Fruit fly (Drosophila melanogaster) whole organism, pupa: Measurements from ENCODE around the gene Bub1.

Experiments
- CG14655 ChIP-seq: fragments of 200-800 bp; sonication (Bioruptor generic); optimal IDR thresholded peaks from 3 replicates; lab custom pipeline; 2017; ENCODE audit warnings: mild to moderate bottlenecking, missing biosample characterization, missing genetic modification reagents, missing genetic modification characterization
- CG15710 ChIP-seq: fragments of 200-800 bp; sonication (Bioruptor generic); optimal IDR thresholded peaks from 2 replicates; lab custom pipeline; 2018; ENCODE audit warnings: missing biosample characterization, mild to moderate bottlenecking, missing genetic modification characterization, moderate library complexity
- CG17806 ChIP-seq: fragments of 200-800 bp; sonication (Bioruptor generic); optimal IDR thresholded peaks from 2 replicates; lab custom pipeline; 2018; ENCODE audit warnings: missing biosample characterization, mild to moderate bottlenecking, missing genetic modification characterization, moderate library complexity
- CG32121 ChIP-seq: fragments of 200-800 bp; sonication (Bioruptor generic); IDR thresholded peaks from 2 replicates; pipeline ENCODE4 v1.3.6; 2022; ENCODE audit warnings: missing biosample characterization, missing genetic modification characterization
- CG34367 ChIP-seq: fragments of 200-800 bp; sonication (Bioruptor generic); optimal IDR thresholded peaks from 2 replicates; lab custom pipeline; 2018; ENCODE audit warnings: missing biosample characterization, mild to moderate bottlenecking, missing genetic modification characterization
- CG4496 ChIP-seq: fragments of 200-800 bp; sonication (Bioruptor generic); IDR thresholded peaks from 3 replicates; pipeline ENCODE4 v1.3.6; 2022; ENCODE audit warnings: missing biosample characterization, missing genetic modification characterization
- D1 ChIP-seq: fragments of 200-800 bp; sonication (Bioruptor generic); optimal IDR thresholded peaks from 2 replicates; lab custom pipeline; 2018; ENCODE audit warnings: missing biosample characterization, mild to moderate bottlenecking, missing genetic modification characterization, moderate library complexity
- Pif1A ChIP-seq: fragments of 200-800 bp; sonication (Bioruptor generic); optimal IDR thresholded peaks from 3 replicates; lab custom pipeline; 2016; ENCODE audit warnings: missing biosample characterization, missing genetic modification characterization
- Pif1B ChIP-seq: fragments of 200-800 bp; sonication (Bioruptor generic); optimal IDR thresholded peaks from 3 replicates; lab custom pipeline; 2016; ENCODE audit warnings: missing biosample characterization, missing genetic modification characterization
- Snoo ChIP-seq: fragments of 200-800 bp; sonication (Bioruptor generic); optimal IDR thresholded peaks from 3 replicates; lab custom pipeline; 2017; ENCODE audit warnings: missing biosample characterization, mild to moderate bottlenecking, missing genetic modification characterization, inconsistent platforms
- gl ChIP-seq: fragments of 200-800 bp; sonication (Bioruptor generic); optimal IDR thresholded peaks from 2 replicates; lab custom pipeline; 2018; ENCODE audit warnings: missing biosample characterization, mild to moderate bottlenecking, missing genetic modification characterization
- rn ChIP-seq: fragments of 200-800 bp; sonication (Bioruptor generic); IDR thresholded peaks from 2 replicates; pipeline ENCODE4 v1.3.6; 2022; ENCODE audit warnings: missing biosample characterization, missing genetic modification characterization

dm6 chr2L:5306373-5306997, 27.8 kb downstream of the Bub1 start:
- TF ChIP-seq CG4496 (GFP tag; lab: Robert Waterston, UW) (peak; percentile 66), D1 (no peak), CG34367 (no peak), Snoo (tag; lab: Kevin White, UChicago) (peak; percentile 16), CG14655 (no peak), CG15710 (tag; lab: Kevin White, UChicago) (no peak), CG17806 (tag; lab: Kevin White, UChicago) (no peak), CG32121 (GFP tag; lab: Robert Waterston, UW) (peak; percentile 68), Pif1A (GFP tag; lab: Kevin White, UChicago) (no peak), Pif1B (GFP tag; lab: Kevin White, UChicago) (no peak), rn (GFP tag; lab: Robert Waterston, UW) (no peak), gl (tag; lab: Kevin White, UChicago) (no peak)
